Worm (Caenorhabditis elegans) whole organism, midembryonic: ENCODE results near the gene ssp-32.

Experiments used
- cog-1 ChIP-seq: sonication (generic microtip); optimal IDR thresholded peaks from 2 replicates; lab custom pipeline; 2016; ENCODE audit warnings: missing genetic modification characterization, missing compliant biosample characterization
- flt-1 ChIP-seq: fragments of 200-800 bp; sonication (Bioruptor generic); IDR thresholded peaks from 2 replicates; pipeline ENCODE4 v1.3.6; 2022; ENCODE audit warnings: missing genetic modification characterization, missing compliant biosample characterization
- tab-1 ChIP-seq: fragments of 200-800 bp; sonication (Bioruptor generic); IDR thresholded peaks from 2 replicates; pipeline ENCODE4 v1.3.6; 2022; ENCODE audit warnings: missing genetic modification characterization, missing compliant biosample characterization

DNA sequence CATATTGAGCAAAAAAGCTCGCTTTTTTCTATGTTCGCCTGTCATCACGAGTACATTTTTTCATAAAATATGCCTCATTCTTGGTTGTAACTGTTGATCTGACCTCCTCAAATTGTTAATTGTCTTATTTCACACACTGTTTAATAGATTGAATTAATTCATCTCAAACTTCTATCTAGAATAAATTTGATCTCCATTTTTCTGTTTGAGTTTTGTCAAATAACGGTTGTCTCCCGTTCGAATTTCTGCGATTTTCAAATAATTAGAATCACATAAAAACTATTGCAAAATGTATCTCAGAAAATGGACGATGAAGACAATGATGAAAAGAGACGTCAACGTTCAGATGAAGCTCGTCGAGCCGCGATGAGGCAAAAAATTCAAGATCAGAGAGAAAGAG lies 33.3 kb upstream of the ssp-32 start, which contains the start of gene K07F5.14:
- TF ChIP-seq flt-1, result no peak
- no peak for TF ChIP-seq tab-1 (GFP tag; lab: Robert Waterston, UW)
- no peak for TF ChIP-seq cog-1 (tag; lab: Kevin White, UChicago)
